Fruit fly (Drosophila melanogaster) whole organism, adult: ENCODE measurements around the gene KFase.

Experiments used
- CG33017 ChIP-seq: fragments of 200-800 bp; sonication (Bioruptor generic); optimal IDR thresholded peaks from 2 replicates; lab custom pipeline; 2018; ENCODE audit warnings: missing biosample characterization, mild to moderate bottlenecking, missing genetic modification characterization, moderate library complexity
- CG5204 ChIP-seq: fragments of 200-800 bp; sonication (Bioruptor generic); optimal IDR thresholded peaks from 2 replicates; lab custom pipeline; 2016; ENCODE audit warnings: missing biosample characterization, missing genetic modification characterization
- CG7045 ChIP-seq: fragments of 200-800 bp; sonication (Bioruptor generic); optimal IDR thresholded peaks from 2 replicates; lab custom pipeline; 2017; ENCODE audit warnings: missing biosample characterization, mild to moderate bottlenecking, missing genetic modification characterization
- CG7101 ChIP-seq: fragments of 200-800 bp; sonication (Bioruptor generic); optimal IDR thresholded peaks from 2 replicates; lab custom pipeline; 2018; ENCODE audit warnings: missing biosample characterization, mild to moderate bottlenecking, missing genetic modification characterization, moderate library complexity
- Clk ChIP-seq: fragments of 200-800 bp; sonication (Bioruptor generic); optimal IDR thresholded peaks from 2 replicates; lab custom pipeline; 2017; ENCODE audit warnings: missing biosample characterization, missing genetic modification characterization
- Crg-1 ChIP-seq: fragments of 200-800 bp; sonication (Bioruptor generic); optimal IDR thresholded peaks from 2 replicates; lab custom pipeline; 2016; ENCODE audit warnings: missing biosample characterization, missing genetic modification characterization
- bab1 ChIP-seq: fragments of 200-800 bp; sonication (Bioruptor generic); optimal IDR thresholded peaks from 3 replicates; lab custom pipeline; 2019; ENCODE audit warnings: missing biosample characterization, mild to moderate bottlenecking, missing genetic modification characterization, moderate library complexity
- cnc ChIP-seq, 2 experiments: fragments of >200 bp; optimal IDR thresholded peaks; 2 replicates each; lab custom pipeline; 2017
- kay ChIP-seq: fragments of 200-800 bp; sonication (Bioruptor generic); peaks from one replicate; lab custom pipeline; 2016; ENCODE audit warnings: missing biosample characterization, missing genetic modification characterization, borderline replicate concordance
- ovo ChIP-seq: fragments of 200-800 bp; sonication (Bioruptor generic); optimal IDR thresholded peaks from 2 replicates; lab custom pipeline; 2016; ENCODE audit warnings: missing biosample characterization, missing genetic modification characterization
- pad ChIP-seq: fragments of 200-800 bp; sonication (Bioruptor generic); optimal IDR thresholded peaks from 3 replicates; lab custom pipeline; 2017; ENCODE audit warnings: missing biosample characterization, missing genetic modification characterization, mild to moderate bottlenecking, moderate library complexity, missing genetic modification reagents

- TF ChIP-seq pad (no peak), Clk (no peak), CG7045 (GFP tag; lab: Kevin White, UChicago) (no peak), CG7101 (tag; lab: Kevin White, UChicago) (no peak), bab1 (no peak), ovo (GFP tag; lab: Kevin White, UChicago) (no peak), Crg-1 (GFP tag; lab: Kevin White, UChicago) (no peak), CG33017 (tag; lab: Kevin White, UChicago) (no peak), cnc (optimal IDR thresholded peaks at IDR 0.05; lab: Kevin White, UChicago) (no peak), kay (GFP tag; lab: Kevin White, UChicago) (no peak), CG5204 (GFP tag; lab: Kevin White, UChicago) (no peak)
Measured at dm6 chr2L:6496753-6497152, 8.2 kb upstream of the KFase start, which contains the start of gene CG9550.
